Fruit fly (Drosophila melanogaster) whole organism, embryonic: ENCODE results near the gene CG8312.
A peak's percentile ranks its signal among the peaks of the same experiment; 100 is the strongest.

Source experiments
- Aef1 ChIP-seq: fragments of 200-800 bp; sonication (Bioruptor generic); IDR thresholded peaks from 3 replicates; pipeline ENCODE4 v1.3.6; 2022; ENCODE audit warnings: missing biosample characterization, missing genetic modification characterization
- Awh ChIP-seq: fragments of 200-800 bp; sonication (Bioruptor generic); IDR thresholded peaks from 2 replicates; pipeline ENCODE4, ENCODE4 v1.3.6; 2022; ENCODE audit warnings: missing biosample characterization, missing genetic modification characterization
- Bdp1 ChIP-seq: fragments of 200-800 bp; sonication (Bioruptor generic); optimal IDR thresholded peaks from 3 replicates; lab custom pipeline; 2016; ENCODE audit warnings: missing biosample characterization, missing genetic modification characterization
- CG10209 ChIP-seq: fragments of 200-800 bp; sonication (Bioruptor generic); optimal IDR thresholded peaks from 3 replicates; lab custom pipeline; 2017; ENCODE audit warnings: missing biosample characterization, mild to moderate bottlenecking, missing genetic modification characterization, missing genetic modification reagents
- CG10274 ChIP-seq: fragments of 200-800 bp; sonication (Bioruptor generic); optimal IDR thresholded peaks from 3 replicates; lab custom pipeline; 2017; ENCODE audit warnings: missing biosample characterization, mild to moderate bottlenecking, missing genetic modification characterization
- CG11696 ChIP-seq: fragments of 200-800 bp; sonication (Bioruptor generic); IDR thresholded peaks from 2 replicates; pipeline ENCODE4 v1.3.6; 2022; ENCODE audit warnings: missing biosample characterization, missing genetic modification characterization
- CG14441 ChIP-seq: fragments of 200-800 bp; sonication (Bioruptor generic); IDR thresholded peaks from 2 replicates; pipeline ENCODE4 v1.3.6; 2022; ENCODE audit warnings: missing biosample characterization, missing genetic modification characterization
- CG14667 ChIP-seq: fragments of 200-800 bp; sonication (Bioruptor generic); IDR thresholded peaks from 2 replicates; pipeline ENCODE4 v1.3.6; 2022; ENCODE audit warnings: missing biosample characterization, missing genetic modification characterization
- CG17385 ChIP-seq: fragments of 200-800 bp; sonication (Bioruptor generic); optimal IDR thresholded peaks from 3 replicates; lab custom pipeline; 2018; ENCODE audit warnings: missing biosample characterization, mild to moderate bottlenecking, missing genetic modification characterization
- CG18599 ChIP-seq: fragments of 200-800 bp; sonication (Bioruptor generic); optimal IDR thresholded peaks from 3 replicates; lab custom pipeline; 2017; ENCODE audit warnings: missing biosample characterization, missing genetic modification characterization, mild to moderate bottlenecking, moderate library complexity, missing genetic modification reagents
- CG2129 ChIP-seq: fragments of 200-800 bp; sonication (Bioruptor generic); IDR thresholded peaks from 2 replicates; pipeline ENCODE4 v1.3.6; 2022; ENCODE audit warnings: missing biosample characterization, missing genetic modification characterization; ENCODE audit not compliant: partially characterized antibody
- CG30431 ChIP-seq: fragments of 200-800 bp; sonication (Bioruptor generic); optimal IDR thresholded peaks from 2 replicates; lab custom pipeline; 2017; ENCODE audit warnings: missing biosample characterization, missing genetic modification characterization
- CG31224 ChIP-seq: fragments of 200-800 bp; sonication (Bioruptor generic); IDR thresholded peaks from 2 replicates; pipeline ENCODE4 v1.3.6; 2022; ENCODE audit warnings: missing biosample characterization, missing genetic modification characterization
- CG3847 ChIP-seq: fragments of 200-800 bp; sonication (Bioruptor generic); IDR thresholded peaks from 2 replicates; pipeline ENCODE4 v1.3.6; 2022; ENCODE audit warnings: missing biosample characterization, missing genetic modification characterization
- CG4404 ChIP-seq: fragments of 200-800 bp; sonication (Bioruptor generic); IDR thresholded peaks from 2 replicates; pipeline ENCODE4 v1.3.6; 2022; ENCODE audit warnings: missing biosample characterization, missing genetic modification characterization
- CG5245 ChIP-seq: fragments of 200-800 bp; sonication (Bioruptor generic); optimal IDR thresholded peaks from 3 replicates; lab custom pipeline; 2016; ENCODE audit warnings: missing biosample characterization, missing genetic modification characterization
- CG6683 ChIP-seq: fragments of 200-800 bp; sonication (Bioruptor generic); optimal IDR thresholded peaks from 2 replicates; lab custom pipeline; 2017; ENCODE audit warnings: missing biosample characterization, mild to moderate bottlenecking, missing genetic modification characterization, missing genetic modification reagents
- CG6854 ChIP-seq: fragments of 200-800 bp; sonication (Bioruptor generic); optimal IDR thresholded peaks from 3 replicates; lab custom pipeline; 2017; ENCODE audit warnings: missing biosample characterization, mild to moderate bottlenecking, missing genetic modification characterization
- CG9817 ChIP-seq: fragments of 200-800 bp; sonication (Bioruptor generic); optimal IDR thresholded peaks from 2 replicates; lab custom pipeline; 2018; ENCODE audit warnings: missing biosample characterization, mild to moderate bottlenecking, missing genetic modification characterization, moderate library complexity
- Camta ChIP-seq: fragments of 200-800 bp; sonication (Bioruptor generic); optimal IDR thresholded peaks from 2 replicates; lab custom pipeline; 2016; ENCODE audit warnings: missing biosample characterization, missing genetic modification characterization
- D19B ChIP-seq: fragments of 200-800 bp; sonication (Bioruptor generic); optimal IDR thresholded peaks from 2 replicates; lab custom pipeline; 2017; ENCODE audit warnings: missing biosample characterization, mild to moderate bottlenecking, missing genetic modification characterization
- Dad ChIP-seq: fragments of 200-800 bp; sonication (Bioruptor generic); optimal IDR thresholded peaks from 3 replicates; lab custom pipeline; 2016; ENCODE audit warnings: missing biosample characterization, missing genetic modification characterization
- Dbx ChIP-seq: fragments of 200-800 bp; sonication (Bioruptor generic); IDR thresholded peaks from 3 replicates; pipeline ENCODE4 v1.3.6; 2022; ENCODE audit warnings: missing biosample characterization, missing genetic modification characterization
- Dip2 ChIP-seq: fragments of 200-800 bp; sonication (Bioruptor generic); IDR thresholded peaks from 2 replicates; pipeline ENCODE4 v1.3.6; 2022; ENCODE audit warnings: missing biosample characterization, missing genetic modification characterization
- Doc2 ChIP-seq: fragments of 200-800 bp; sonication (Bioruptor generic); IDR thresholded peaks from 2 replicates; pipeline ENCODE4 v1.3.6; 2022; ENCODE audit warnings: missing biosample characterization, missing genetic modification characterization
- Doc3 ChIP-seq: fragments of 200-800 bp; sonication (Bioruptor generic); IDR thresholded peaks from 3 replicates; pipeline ENCODE4 v1.3.6; 2022; ENCODE audit warnings: missing biosample characterization, missing genetic modification characterization; ENCODE audit not compliant: partially characterized antibody
- Drgx ChIP-seq: fragments of 200-800 bp; sonication (Bioruptor generic); IDR thresholded peaks from 2 replicates; pipeline ENCODE4 v1.3.6; 2022; ENCODE audit warnings: missing biosample characterization, missing genetic modification characterization
- Elba2 ChIP-seq: fragments of 200-800 bp; sonication (Bioruptor generic); optimal IDR thresholded peaks from 3 replicates; lab custom pipeline; 2016; ENCODE audit warnings: missing biosample characterization, missing genetic modification characterization
- HLH54F ChIP-seq: fragments of 200-800 bp; sonication (Bioruptor generic); optimal IDR thresholded peaks from 3 replicates; lab custom pipeline; 2016; ENCODE audit warnings: missing biosample characterization, missing genetic modification characterization
- Hey ChIP-seq: fragments of 200-800 bp; sonication (Bioruptor generic); optimal IDR thresholded peaks from 3 replicates; lab custom pipeline; 2018; ENCODE audit warnings: missing biosample characterization, mild to moderate bottlenecking, missing genetic modification characterization
- HmgZ ChIP-seq: fragments of 200-800 bp; sonication (Bioruptor generic); optimal IDR thresholded peaks from 2 replicates; lab custom pipeline; 2018; ENCODE audit warnings: missing biosample characterization, mild to moderate bottlenecking, missing genetic modification characterization
- Neu2 ChIP-seq: fragments of 200-800 bp; sonication (Bioruptor generic); optimal IDR thresholded peaks from 3 replicates; lab custom pipeline; 2016; ENCODE audit warnings: missing biosample characterization, missing genetic modification characterization, borderline replicate concordance
- PHDP ChIP-seq: fragments of 200-800 bp; sonication (Bioruptor generic); optimal IDR thresholded peaks from 3 replicates; lab custom pipeline; 2018; ENCODE audit warnings: missing biosample characterization, mild to moderate bottlenecking, missing genetic modification characterization, moderate library complexity
- ac ChIP-seq: fragments of 200-800 bp; sonication (Bioruptor generic); optimal IDR thresholded peaks from 3 replicates; lab custom pipeline; 2017; ENCODE audit warnings: missing biosample characterization, mild to moderate bottlenecking, missing genetic modification characterization
- bsh ChIP-seq, 2 experiments: fragments of 200-800 bp; sonication (Bioruptor generic); optimal IDR thresholded peaks; 2 replicates each; lab custom pipeline; 2017 to 2018; ENCODE audit warnings: mild to moderate bottlenecking in 2 of 2, missing biosample characterization in 2 of 2, missing genetic modification characterization in 2 of 2, moderate library complexity in 1 of 2
- cas ChIP-seq: fragments of 200-800 bp; sonication (Bioruptor generic); IDR thresholded peaks from 2 replicates; pipeline ENCODE4 v1.3.6; 2022; ENCODE audit warnings: missing biosample characterization, missing genetic modification characterization
- corto ChIP-seq: fragments of 200-800 bp; sonication (Bioruptor generic); optimal IDR thresholded peaks from 2 replicates; lab custom pipeline; 2016; ENCODE audit warnings: missing biosample characterization, mild to moderate bottlenecking, missing genetic modification characterization, moderate library complexity
- danr ChIP-seq: fragments of 200-800 bp; sonication (Bioruptor generic); IDR thresholded peaks from 2 replicates; pipeline ENCODE4 v1.3.6; 2022; ENCODE audit warnings: missing biosample characterization, missing genetic modification characterization
- dimm ChIP-seq: fragments of 200-800 bp; sonication (Bioruptor generic); IDR thresholded peaks from 2 replicates; pipeline ENCODE4 v1.3.6; 2022; ENCODE audit warnings: missing biosample characterization, missing genetic modification characterization
- dm ChIP-seq: fragments of 200-800 bp; sonication (Bioruptor generic); optimal IDR thresholded peaks from 3 replicates; lab custom pipeline; 2016; ENCODE audit warnings: missing biosample characterization, missing genetic modification characterization
- emc ChIP-seq: fragments of 200-800 bp; sonication (Bioruptor generic); optimal IDR thresholded peaks from 2 replicates; lab custom pipeline; 2016; ENCODE audit warnings: missing biosample characterization, missing genetic modification characterization
- gce ChIP-seq: fragments of 200-800 bp; sonication (Bioruptor generic); IDR thresholded peaks from 3 replicates; pipeline ENCODE4 v1.3.6; 2022; ENCODE audit warnings: missing biosample characterization, missing genetic modification characterization
- jigr1 ChIP-seq: fragments of 200-800 bp; sonication (Bioruptor generic); IDR thresholded peaks from 3 replicates; pipeline ENCODE4 v1.3.6; 2022; ENCODE audit warnings: missing biosample characterization, missing genetic modification characterization
- pros ChIP-seq: fragments of 200-800 bp; sonication (Bioruptor generic); optimal IDR thresholded peaks from 3 replicates; lab custom pipeline; 2019; ENCODE audit warnings: missing biosample characterization, mild to moderate bottlenecking, missing genetic modification characterization, moderate library complexity
- pzg ChIP-seq: fragments of 200-800 bp; sonication (Bioruptor generic); optimal IDR thresholded peaks from 3 replicates; lab custom pipeline; 2018; ENCODE audit warnings: missing biosample characterization, mild to moderate bottlenecking, missing genetic modification characterization, moderate library complexity
- row ChIP-seq: fragments of 200-800 bp; sonication (Bioruptor generic); IDR thresholded peaks from 3 replicates; pipeline ENCODE4 v1.3.6; 2022; ENCODE audit warnings: missing biosample characterization, missing genetic modification characterization
- sisA ChIP-seq: fragments of 200-800 bp; sonication (Bioruptor generic); IDR thresholded peaks from 2 replicates; pipeline ENCODE4 v1.3.6; 2022; ENCODE audit warnings: missing biosample characterization, missing genetic modification characterization
- ssp ChIP-seq: fragments of 200-800 bp; sonication (Bioruptor generic); IDR thresholded peaks from 2 replicates; pipeline ENCODE4 v1.3.6; 2022; ENCODE audit warnings: missing biosample characterization, missing genetic modification characterization
- tio ChIP-seq: fragments of 200-800 bp; sonication (Bioruptor generic); optimal IDR thresholded peaks from 2 replicates; lab custom pipeline; 2017; ENCODE audit warnings: missing biosample characterization, missing genetic modification characterization, inconsistent platforms
- tup ChIP-seq: fragments of 200-800 bp; sonication (Bioruptor generic); optimal IDR thresholded peaks from 2 replicates; lab custom pipeline; 2016; ENCODE audit warnings: missing biosample characterization, mild to moderate bottlenecking, missing genetic modification characterization, moderate library complexity
- unpg ChIP-seq: fragments of 200-800 bp; sonication (Bioruptor generic); optimal IDR thresholded peaks from 3 replicates; lab custom pipeline; 2018; ENCODE audit warnings: missing biosample characterization, mild to moderate bottlenecking, missing genetic modification characterization, moderate library complexity
- zen ChIP-seq: fragments of 200-800 bp; sonication (Bioruptor generic); optimal IDR thresholded peaks from 3 replicates; lab custom pipeline; 2018; ENCODE audit warnings: missing biosample characterization, mild to moderate bottlenecking, missing genetic modification characterization, moderate library complexity

The CG8312 gene

DNA sequence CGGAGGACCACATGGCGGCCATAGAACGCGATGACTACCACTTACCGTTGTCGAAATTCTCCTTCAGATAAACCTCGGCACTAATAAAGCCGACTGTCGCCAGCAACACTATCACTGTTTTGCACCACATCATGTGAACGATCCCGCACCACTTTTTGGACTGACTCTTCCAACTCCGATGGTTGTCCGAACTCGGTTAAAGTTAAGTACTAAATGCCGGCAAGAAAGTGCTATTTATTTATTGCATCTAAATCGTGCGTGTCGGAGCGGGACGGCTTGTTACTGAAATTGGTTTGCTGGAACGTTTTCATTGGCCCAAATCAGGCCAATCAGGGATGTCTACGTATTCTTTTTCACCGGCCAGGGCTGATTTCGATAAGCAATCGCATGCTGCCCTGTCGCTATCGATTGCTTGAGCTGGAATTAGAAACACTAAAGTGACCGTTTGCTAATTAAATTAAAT is 39.6 kb downstream of the CG8312 start, which contains the start of gene Calr (continued):
- TF ChIP-seq danr (no peak), CG10274 (GFP tag; lab: Kevin White, UChicago) (no peak), CG11696 (GFP tag; lab: Robert Waterston, UW) (no peak), CG14667 (GFP tag; lab: Robert Waterston, UW) (no peak), Neu2 (GFP tag; lab: Kevin White, UChicago) (peak; percentile 100), CG31224 (no peak), sisA (GFP tag; lab: Robert Waterston, UW) (no peak), emc (GFP tag; lab: Kevin White, UChicago) (no peak), Drgx (GFP tag; lab: Robert Waterston, UW) (no peak), Doc3 (GFP tag; lab: Robert Waterston, UW) (no peak), CG3847 (GFP tag; lab: Robert Waterston, UW) (no peak), Dip2 (GFP tag; lab: Robert Waterston, UW) (no peak), Doc2 (GFP tag; lab: Robert Waterston, UW) (no peak), Bdp1 (GFP tag; lab: Kevin White, UChicago) (peak; percentile 34), ac (no peak), Aef1 (GFP tag; lab: Robert Waterston, UW) (no peak), Dad (peak; percentile 3), cas (GFP tag; lab: Robert Waterston, UW) (no peak), gce (GFP tag; lab: Robert Waterston, UW) (no peak), zen (tag; lab: Kevin White, UChicago) (peak; percentile 63), CG4404 (GFP tag; lab: Robert Waterston, UW) (no peak), Awh (GFP tag; lab: Robert Waterston, UW) (no peak), CG17385 (GFP tag; lab: Kevin White, UChicago) (no peak), Dbx (no peak), D19B (GFP tag; lab: Kevin White, UChicago) (no peak), pzg (GFP tag; lab: Kevin White, UChicago) (peak; percentile 83), dimm (GFP tag; lab: Robert Waterston, UW) (no peak), CG2129 (no peak), row (no peak), pros (GFP tag; lab: Kevin White, UChicago) (peak; percentile 53), CG14441 (GFP tag; lab: Robert Waterston, UW) (no peak), bsh (GFP tag; optimal IDR thresholded peaks at IDR 0.05; lab: Kevin White, UChicago) (peak in 1 of 2 experiments; percentile 9), dm (GFP tag; lab: Kevin White, UChicago) (no peak), Elba2 (GFP tag; lab: Kevin White, UChicago) (no peak), tio (GFP tag; lab: Kevin White, UChicago) (no peak), CG30431 (GFP tag; lab: Kevin White, UChicago) (no peak), HLH54F (GFP tag; lab: Kevin White, UChicago) (no peak), CG6683 (GFP tag; lab: Kevin White, UChicago) (no peak), HmgZ (tag; lab: Kevin White, UChicago) (peak; percentile 51), CG9817 (tag; lab: Kevin White, UChicago) (no peak), tup (GFP tag; lab: Kevin White, UChicago) (no peak), Hey (tag; lab: Kevin White, UChicago) (no peak), CG18599 (GFP tag; lab: Kevin White, UChicago) (peak; percentile 46), Camta (GFP tag; lab: Kevin White, UChicago) (no peak), CG6854 (GFP tag; lab: Kevin White, UChicago) (peak; percentile 43), ssp (GFP tag; lab: Robert Waterston, UW) (no peak), unpg (GFP tag; lab: Kevin White, UChicago) (peak; percentile 30), PHDP (tag; lab: Kevin White, UChicago) (peak; percentile 30), jigr1 (GFP tag; lab: Robert Waterston, UW) (no peak), corto (no peak), CG10209 (GFP tag; lab: Kevin White, UChicago) (peak; percentile 11), CG5245 (GFP tag; lab: Kevin White, UChicago) (no peak)
